Worm (Caenorhabditis elegans) whole organism, young adult: ENCODE results near the gene F47B8.3.

Experiments used
- B0336.3 ChIP-seq: fragments of 200-800 bp; sonication (Bioruptor generic); IDR thresholded peaks from 2 replicates; pipeline ENCODE4 v1.3.6; 2022; ENCODE audit warnings: missing genetic modification characterization, missing compliant biosample characterization
- F33H1.4 ChIP-seq: fragments of 200-800 bp; sonication (Bioruptor generic); IDR thresholded peaks from 2 replicates; pipeline ENCODE4 v1.3.6; 2022; ENCODE audit warnings: missing genetic modification reagents, missing genetic modification characterization, missing compliant biosample characterization
- F39B2.1 ChIP-seq: fragments of 200-800 bp; sonication (Bioruptor generic); IDR thresholded peaks from 2 replicates; pipeline ENCODE4 v1.3.6; 2022; ENCODE audit warnings: missing genetic modification reagents, missing genetic modification characterization, missing compliant biosample characterization
- F49E8.2 ChIP-seq: sonication (generic microtip); optimal IDR thresholded peaks from 3 replicates; lab custom pipeline; 2017; ENCODE audit warnings: missing genetic modification characterization, mild to moderate bottlenecking, missing compliant biosample characterization, antibody characterized with exemption, moderate library complexity; ENCODE audit not compliant: insufficient read depth
- F55B11.4 ChIP-seq: sonication (generic microtip); optimal IDR thresholded peaks from 2 replicates; lab custom pipeline; 2016; ENCODE audit warnings: missing compliant biosample characterization, missing genetic modification characterization, borderline replicate concordance; ENCODE audit not compliant: insufficient read depth
- F57A8.1 ChIP-seq: fragments of 200-800 bp; sonication (Bioruptor generic); optimal IDR thresholded peaks from 2 replicates; lab custom pipeline; 2018; ENCODE audit warnings: mild to moderate bottlenecking, missing genetic modification characterization, moderate library complexity, missing compliant biosample characterization
- K11D2.4 ChIP-seq: fragments of 200-800 bp; sonication (Bioruptor generic); IDR thresholded peaks from 2 replicates; pipeline ENCODE4 v1.3.6; 2022; ENCODE audit warnings: missing genetic modification reagents, missing genetic modification characterization, missing compliant biosample characterization
- Y95B8A.8 ChIP-seq: fragments of 200-800 bp; sonication (Bioruptor generic); IDR thresholded peaks from 2 replicates; pipeline ENCODE4 v1.3.6; 2022; ENCODE audit warnings: missing genetic modification reagents, missing genetic modification characterization, missing compliant biosample characterization
- ZK185.1 ChIP-seq: sonication (generic microtip); optimal IDR thresholded peaks from 2 replicates; lab custom pipeline; 2016; ENCODE audit warnings: mild to moderate bottlenecking, missing genetic modification characterization, missing compliant biosample characterization; ENCODE audit not compliant: poor library complexity, severe bottlenecking
- ama-1 ChIP-seq, 3 experiments: fragments of 150-350 bp in 1 of 3; sonication (generic microtip) in 2 of 3; optimal IDR thresholded peaks; 2 replicates each; lab custom pipeline; 2014 to 2018; ENCODE audit warnings: missing biosample characterization in 2 of 3, missing genetic modification characterization in 2 of 3, missing genetic modification reagents in 2 of 3
- athp-1 ChIP-seq: sonication (generic microtip); optimal IDR thresholded peaks from 2 replicates; lab custom pipeline; 2017; ENCODE audit warnings: mild to moderate bottlenecking, missing genetic modification characterization, missing compliant biosample characterization
- attf-5 ChIP-seq: fragments of 200-800 bp; sonication (Bioruptor generic); optimal IDR thresholded peaks from 2 replicates; lab custom pipeline; 2018; ENCODE audit warnings: mild to moderate bottlenecking, missing genetic modification characterization, missing compliant biosample characterization
- cebp-1 ChIP-seq, 2 experiments: fragments of 200-800 bp in 1 of 2; sonication (Bioruptor generic) in 1 of 2; sonication (generic microtip) in 1 of 2; IDR thresholded peaks in 1 of 2; optimal IDR thresholded peaks in 1 of 2; 2 replicates each; pipeline versions ENCODE4 v1.3.6 to Lab custom; 2017 to 2022; ENCODE audit warnings: missing compliant biosample characterization in 2 of 2, missing genetic modification characterization in 2 of 2, mild to moderate bottlenecking in 1 of 2, missing genetic modification reagents in 1 of 2, moderate library complexity in 1 of 2
- ceh-100 ChIP-seq: fragments of 200-800 bp; sonication (Bioruptor generic); IDR thresholded peaks from 2 replicates; pipeline ENCODE4 v1.3.6; 2022; ENCODE audit warnings: missing genetic modification reagents, missing genetic modification characterization, missing compliant biosample characterization
- ceh-58 ChIP-seq: fragments of 200-800 bp; sonication (Bioruptor generic); IDR thresholded peaks from 2 replicates; pipeline ENCODE4 v1.3.6; 2022; ENCODE audit warnings: missing genetic modification characterization, missing compliant biosample characterization
- ceh-91 ChIP-seq: fragments of 200-800 bp; sonication (Bioruptor generic); IDR thresholded peaks from 2 replicates; pipeline ENCODE4 v1.3.6; 2022; ENCODE audit warnings: missing genetic modification reagents, missing genetic modification characterization, missing compliant biosample characterization
- chd-7 ChIP-seq: sonication (generic microtip); optimal IDR thresholded peaks from 2 replicates; lab custom pipeline; 2016; ENCODE audit warnings: mild to moderate bottlenecking, missing genetic modification characterization, moderate library complexity, missing compliant biosample characterization
- dox-1 ChIP-seq: fragments of 200-800 bp; sonication (Bioruptor generic); IDR thresholded peaks from 2 replicates; pipeline ENCODE4 v1.3.6; 2022; ENCODE audit warnings: missing genetic modification reagents, missing genetic modification characterization, missing compliant biosample characterization
- dpl-1 ChIP-seq: fragments of 150-350 bp; optimal IDR thresholded peaks from 2 replicates; lab custom pipeline; 2014; ENCODE audit warnings: missing biosample characterization, missing genetic modification reagents, missing genetic modification characterization
- egrh-3 ChIP-seq: fragments of 200-800 bp; sonication (Bioruptor generic); IDR thresholded peaks from 2 replicates; pipeline ENCODE4 v1.3.6; 2022; ENCODE audit warnings: missing genetic modification reagents, missing genetic modification characterization, missing compliant biosample characterization
- him-1 ChIP-seq: sonication (generic microtip); optimal IDR thresholded peaks from 2 replicates; lab custom pipeline; 2016; ENCODE audit warnings: missing genotype, missing genetic modification reagents, missing genetic modification characterization, missing compliant biosample characterization
- hmg-20 ChIP-seq: fragments of 200-800 bp; sonication (Bioruptor generic); IDR thresholded peaks from 2 replicates; pipeline ENCODE4 v1.3.6; 2022; ENCODE audit warnings: missing genetic modification reagents, missing genetic modification characterization, missing compliant biosample characterization
- let-526 ChIP-seq: fragments of 200-800 bp; sonication (Bioruptor generic); IDR thresholded peaks from 2 replicates; pipeline ENCODE4 v1.3.6; 2022; ENCODE audit warnings: missing genetic modification reagents, missing genetic modification characterization, missing compliant biosample characterization
- lin-26 ChIP-seq: fragments of 200-800 bp; sonication (Bioruptor generic); IDR thresholded peaks from 2 replicates; pipeline ENCODE4 v1.3.6; 2022; ENCODE audit warnings: missing genetic modification reagents, missing genetic modification characterization, missing compliant biosample characterization
- lir-1 ChIP-seq: fragments of 200-800 bp; sonication (Bioruptor generic); conservative IDR thresholded peaks from 2 replicates; pipeline ENCODE4 v1.3.6; 2022; ENCODE audit warnings: missing genetic modification reagents, missing genetic modification characterization, missing compliant biosample characterization
- lsy-27 ChIP-seq: sonication (generic microtip); optimal IDR thresholded peaks from 2 replicates; lab custom pipeline; 2017; ENCODE audit warnings: missing genetic modification characterization, mild to moderate bottlenecking, missing compliant biosample characterization, antibody characterized with exemption, missing genotype, borderline replicate concordance; ENCODE audit not compliant: insufficient read depth
- madf-8 ChIP-seq: fragments of 200-800 bp; sonication (Bioruptor generic); conservative IDR thresholded peaks from 2 replicates; pipeline ENCODE4 v1.3.6; 2022; ENCODE audit warnings: missing genetic modification reagents, missing genetic modification characterization, missing compliant biosample characterization
- mcd-1 ChIP-seq: fragments of 200-800 bp; sonication (Bioruptor generic); IDR thresholded peaks from 2 replicates; pipeline ENCODE4 v1.3.6; 2022; ENCODE audit warnings: missing genetic modification reagents, missing genetic modification characterization, missing compliant biosample characterization
- nfya-2 ChIP-seq: fragments of 200-800 bp; sonication (Bioruptor generic); IDR thresholded peaks from 2 replicates; pipeline ENCODE4 v1.3.6; 2022; ENCODE audit warnings: missing genetic modification reagents, missing genetic modification characterization, missing compliant biosample characterization
- nfyb-1 ChIP-seq: fragments of 200-800 bp; sonication (Bioruptor generic); IDR thresholded peaks from 2 replicates; pipeline ENCODE4 v1.3.6; 2022; ENCODE audit warnings: missing genetic modification reagents, missing genetic modification characterization, missing compliant biosample characterization
- nhr-80 ChIP-seq: sonication (generic microtip); optimal IDR thresholded peaks from 2 replicates; lab custom pipeline; 2016; ENCODE audit warnings: missing genetic modification characterization, missing compliant biosample characterization
- pbrm-1 ChIP-seq: fragments of 200-800 bp; sonication (Bioruptor generic); IDR thresholded peaks from 2 replicates; pipeline ENCODE4 v1.3.6; 2022; ENCODE audit warnings: missing genetic modification reagents, missing genetic modification characterization, missing compliant biosample characterization
- rpc-1 ChIP-seq, 2 experiments: fragments of 150-350 bp in 1 of 2; sonication (generic microtip) in 1 of 2; optimal IDR thresholded peaks; 2 replicates each; lab custom pipeline; 2014 to 2018; ENCODE audit warnings: missing biosample characterization in 1 of 2, missing genetic modification characterization in 1 of 2, missing genetic modification reagents in 1 of 2, missing genotype in 1 of 2
- sptf-2 ChIP-seq: fragments of 200-800 bp; sonication (Bioruptor generic); optimal IDR thresholded peaks from 2 replicates; lab custom pipeline; 2018; ENCODE audit warnings: mild to moderate bottlenecking, missing genetic modification characterization, missing compliant biosample characterization
- tbp1 ChIP-seq: fragments of 200-800 bp; sonication (Bioruptor generic); optimal IDR thresholded peaks from 2 replicates; lab custom pipeline; 2018; ENCODE audit warnings: mild to moderate bottlenecking, missing genetic modification characterization, missing compliant biosample characterization
- zfh-2 ChIP-seq: fragments of 200-800 bp; sonication (Bioruptor generic); conservative IDR thresholded peaks from 2 replicates; pipeline ENCODE4 v1.3.6; 2022; ENCODE audit warnings: missing genetic modification reagents, missing genetic modification characterization, missing compliant biosample characterization
- ztf-18 ChIP-seq: sonication (generic microtip); optimal IDR thresholded peaks from 2 replicates; lab custom pipeline; 2016; ENCODE audit warnings: missing genotype, mild to moderate bottlenecking, missing genetic modification characterization, missing compliant biosample characterization

Gene F47B8.3

ce11 chrV:14324502-14325467 lies 2.0 kb upstream of the F47B8.3 start, which contains the start of the genes F47B8.4 and F47B8.18:
TSS of gene F47B8.4 (minus strand) at chrV:14324673.
TSS of gene F47B8.18 (minus strand) at chrV:14325464.
- no peak for TF ChIP-seq madf-8 (GFP tag; lab: Robert Waterston, UW)
- no peak for TF ChIP-seq F49E8.2
- TF ChIP-seq F33H1.4 (GFP tag; lab: Robert Waterston, UW): no peak
- TF ChIP-seq rpc-1 (optimal IDR thresholded peaks at IDR 0.05; lab: Kevin White, UChicago): no peak
- TF ChIP-seq rpc-1 (tag; optimal IDR thresholded peaks at IDR 0.05; lab: Kevin White, UChicago): no peak
- no peak for TF ChIP-seq ceh-100 (GFP tag; lab: Robert Waterston, UW)
- TF ChIP-seq egrh-3 (GFP tag; lab: Robert Waterston, UW): peak; percentile 99
- no peak for TF ChIP-seq dox-1
- no peak for TF ChIP-seq ceh-58 (GFP tag; lab: Robert Waterston, UW)
- no peak for TF ChIP-seq lir-1
- 0 out of 2 replicates have a peak, but pooled peaks have one; percentile 53 for TF ChIP-seq lin-26 (GFP tag; lab: Robert Waterston, UW)
- TF ChIP-seq ama-1 (optimal IDR thresholded peaks at IDR 0.05; lab: Kevin White, UChicago): no peak
- TF ChIP-seq ama-1 (GFP tag; optimal IDR thresholded peaks at IDR 0.05; lab: Kevin White, UChicago): no peak
- no peak for TF ChIP-seq athp-1 (tag; lab: Kevin White, UChicago)
- peak; percentile 55; the same call in 1 of the 2 replicates for TF ChIP-seq mcd-1
- TF ChIP-seq F57A8.1: no peak
- TF ChIP-seq chd-7 (tag; lab: Kevin White, UChicago): no peak
- no peak for TF ChIP-seq nfya-2 (GFP tag; lab: Robert Waterston, UW)
- peak; percentile 95 for TF ChIP-seq zfh-2 (GFP tag; lab: Robert Waterston, UW)
- peak; percentile 15 for TF ChIP-seq sptf-2 (GFP tag; lab: Kevin White, UChicago)
- 0 out of 2 replicates have a peak, but pooled peaks have one; percentile 15 for TF ChIP-seq cebp-1 (GFP tag; IDR thresholded peaks at IDR 0.05; lab: Robert Waterston, UW)
- no peak for TF ChIP-seq cebp-1 (tag; optimal IDR thresholded peaks at IDR 0.05; lab: Kevin White, UChicago)
- peak; percentile 56 for TF ChIP-seq nhr-80 (tag; lab: Kevin White, UChicago)
- TF ChIP-seq, all 124 proteins: peak for 7

ce11 chrV:14320730-14321319 lies 2.0 kb downstream of the F47B8.3 start:
- no peak for TF ChIP-seq tbp1 (GFP tag; lab: Kevin White, UChicago)
- TF ChIP-seq pbrm-1 (GFP tag; lab: Robert Waterston, UW): 0 out of 2 replicates have a peak, but pooled peaks have one; percentile 14
- TF ChIP-seq egrh-3 (GFP tag; lab: Robert Waterston, UW): peak; percentile 98
- TF ChIP-seq ceh-91: no peak
- TF ChIP-seq ceh-100 (GFP tag; lab: Robert Waterston, UW): no peak
- TF ChIP-seq athp-1 (tag; lab: Kevin White, UChicago): peak; percentile 15
- TF ChIP-seq zfh-2 (GFP tag; lab: Robert Waterston, UW): peak; percentile 95
- TF ChIP-seq nfyb-1: 0 out of 2 replicates have a peak, but pooled peaks have one; percentile 30
- TF ChIP-seq B0336.3: peak; percentile 31; the same call in 1 of the 2 replicates
- TF ChIP-seq F57A8.1: peak; percentile 31
- TF ChIP-seq lsy-27 (tag; lab: Kevin White, UChicago): no peak
- peak; percentile 23 for TF ChIP-seq attf-5
- no peak for TF ChIP-seq F39B2.1 (GFP tag; lab: Robert Waterston, UW)
- no peak for TF ChIP-seq cebp-1 (GFP tag; IDR thresholded peaks at IDR 0.05; lab: Robert Waterston, UW)
- peak; percentile 26 for TF ChIP-seq cebp-1 (tag; optimal IDR thresholded peaks at IDR 0.05; lab: Kevin White, UChicago)
- no peak for TF ChIP-seq ZK185.1

ce11 chrV:14320246-14320645 lies 2.6 kb downstream of the F47B8.3 start, which contains the start of gene F47B8.14:
TSS of gene F47B8.14 (plus strand) at chrV:14320546.
- TF ChIP-seq Y95B8A.8 (GFP tag; lab: Robert Waterston, UW) (no peak), hmg-20 (GFP tag; lab: Robert Waterston, UW) (no peak), let-526 (GFP tag; lab: Robert Waterston, UW) (no peak), dpl-1 (GFP tag; lab: Kevin White, UChicago) (no peak), him-1 (tag; lab: Kevin White, UChicago) (no peak), ztf-18 (no peak), B0336.3 (no peak), dox-1 (no peak), K11D2.4 (GFP tag; lab: Robert Waterston, UW) (no peak), F55B11.4 (no peak)
- TF ChIP-seq, all 124 proteins: peak for 0
